Worm (Caenorhabditis elegans) whole organism, L3 larva: ENCODE results near the gene ttr-17.

Experiments used
- R02D3.7 ChIP-seq: fragments of 150-350 bp; optimal IDR thresholded peaks from 2 replicates; lab custom pipeline; 2014; ENCODE audit warnings: missing biosample characterization, missing genetic modification characterization
- ZK546.5 ChIP-seq: sonication (generic microtip); optimal IDR thresholded peaks from 2 replicates; lab custom pipeline; 2017; ENCODE audit warnings: missing biosample characterization, missing genetic modification characterization
- aly-2 ChIP-seq: fragments of 150-350 bp; optimal IDR thresholded peaks from 2 replicates; lab custom pipeline; 2014; ENCODE audit warnings: missing biosample characterization, missing genetic modification characterization
- ama-1 ChIP-seq: fragments of 150-350 bp; optimal IDR thresholded peaks from 2 replicates; lab custom pipeline; 2018
- ceh-16 ChIP-seq: sonication (generic microtip); optimal IDR thresholded peaks from 2 replicates; lab custom pipeline; 2017; ENCODE audit warnings: missing biosample characterization, missing genetic modification characterization
- ceh-28 ChIP-seq: fragments of 150-350 bp; optimal IDR thresholded peaks from 2 replicates; lab custom pipeline; 2014; ENCODE audit warnings: missing biosample characterization, missing genetic modification reagents, missing genetic modification characterization
- ceh-82 ChIP-seq: fragments of 150-350 bp; optimal IDR thresholded peaks from 2 replicates; lab custom pipeline; 2014; ENCODE audit warnings: missing biosample characterization, missing genetic modification characterization
- ceh-9 ChIP-seq: sonication (generic microtip); optimal IDR thresholded peaks from 2 replicates; lab custom pipeline; 2018; ENCODE audit warnings: missing biosample characterization, missing genetic modification characterization
- daf-12 ChIP-seq: fragments of 150-350 bp; optimal IDR thresholded peaks from 2 replicates; lab custom pipeline; 2014; ENCODE audit warnings: missing biosample characterization, missing genetic modification reagents, missing genetic modification characterization
- egl-27 ChIP-seq: sonication (generic microtip); optimal IDR thresholded peaks from 4 replicates; lab custom pipeline; 2017; ENCODE audit warnings: missing biosample characterization, missing genetic modification reagents, missing genetic modification characterization
- egl-5 ChIP-seq: fragments of 150-350 bp; optimal IDR thresholded peaks from 2 replicates; lab custom pipeline; 2017; ENCODE audit warnings: missing biosample characterization, missing genetic modification reagents, missing genetic modification characterization, inconsistent platforms
- elt-1 ChIP-seq: fragments of 150-350 bp; optimal IDR thresholded peaks from 2 replicates; lab custom pipeline; 2014; ENCODE audit warnings: missing biosample characterization, missing genetic modification characterization
- elt-2 ChIP-seq: sonication (generic microtip); optimal IDR thresholded peaks from 2 replicates; lab custom pipeline; 2016; ENCODE audit warnings: missing genetic modification reagents, mild to moderate bottlenecking, missing genetic modification characterization, missing compliant biosample characterization
- elt-3 ChIP-seq, 3 experiments: fragments of 150-350 bp in 1 of 3; sonication (generic microtip) in 2 of 3; optimal IDR thresholded peaks; 2 replicates in 2 of 3; 4 replicates in 1 of 3; lab custom pipeline; 2014 to 2017; ENCODE audit warnings: missing biosample characterization in 3 of 3, missing genetic modification characterization in 3 of 3
- eor-1 ChIP-seq, 2 experiments: fragments of 150-350 bp; optimal IDR thresholded peaks; 2 replicates each; lab custom pipeline; 2014 to 2018; ENCODE audit warnings: missing biosample characterization in 2 of 2, missing genetic modification characterization in 2 of 2
- fkh-10 ChIP-seq: sonication (generic microtip); optimal IDR thresholded peaks from 2 replicates; lab custom pipeline; 2017; ENCODE audit warnings: missing biosample characterization, missing genetic modification reagents, missing genetic modification characterization
- fkh-2 ChIP-seq: fragments of 150-350 bp; optimal IDR thresholded peaks from 2 replicates; lab custom pipeline; 2014; ENCODE audit warnings: missing biosample characterization, missing genetic modification reagents, missing genetic modification characterization
- fos-1 ChIP-seq: fragments of 150-350 bp; optimal IDR thresholded peaks from 2 replicates; lab custom pipeline; 2014; ENCODE audit warnings: missing biosample characterization, missing genetic modification characterization
- hmg-11 ChIP-seq: sonication (generic microtip); optimal IDR thresholded peaks from 2 replicates; lab custom pipeline; 2016; ENCODE audit warnings: missing genetic modification characterization, missing compliant biosample characterization
- jun-1 ChIP-seq: fragments of 150-350 bp; optimal IDR thresholded peaks from 2 replicates; lab custom pipeline; 2014; ENCODE audit warnings: missing biosample characterization, missing genetic modification reagents, missing genetic modification characterization
- lin-15B ChIP-seq: fragments of 150-350 bp; optimal IDR thresholded peaks from 2 replicates; lab custom pipeline; 2014; ENCODE audit warnings: missing biosample characterization, missing genetic modification characterization
- lin-39 ChIP-seq: fragments of 150-350 bp; optimal IDR thresholded peaks from 2 replicates; lab custom pipeline; 2018; ENCODE audit warnings: missing biosample characterization, missing genetic modification reagents, missing genetic modification characterization
- lsy-12 ChIP-seq: sonication (generic microtip); optimal IDR thresholded peaks from 2 replicates; lab custom pipeline; 2016; ENCODE audit warnings: mild to moderate bottlenecking, missing genetic modification characterization, missing compliant biosample characterization
- mdl-1 ChIP-seq: fragments of 150-350 bp; optimal IDR thresholded peaks from 2 replicates; lab custom pipeline; 2014; ENCODE audit warnings: missing biosample characterization, missing genetic modification characterization
- mml-1 ChIP-seq: fragments of 150-350 bp; sonication (generic microtip); optimal IDR thresholded peaks from 3 replicates; lab custom pipeline; 2014; ENCODE audit warnings: missing biosample characterization, missing genetic modification characterization
- nfya-1 ChIP-seq: sonication (generic microtip); optimal IDR thresholded peaks from 2 replicates; lab custom pipeline; 2017; ENCODE audit warnings: missing genetic modification characterization, mild to moderate bottlenecking, missing compliant biosample characterization, antibody characterized with exemption, moderate library complexity; ENCODE audit not compliant: insufficient read depth
- nhr-11 ChIP-seq: fragments of 150-350 bp; optimal IDR thresholded peaks from 2 replicates; lab custom pipeline; 2014; ENCODE audit warnings: missing biosample characterization, missing genetic modification characterization
- nhr-12 ChIP-seq: fragments of 150-350 bp; optimal IDR thresholded peaks from 2 replicates; lab custom pipeline; 2014; ENCODE audit warnings: missing biosample characterization, missing genetic modification characterization
- nhr-23 ChIP-seq: fragments of 150-350 bp; optimal IDR thresholded peaks from 2 replicates; lab custom pipeline; 2014; ENCODE audit warnings: missing biosample characterization, missing genetic modification reagents, missing genetic modification characterization
- nhr-237 ChIP-seq: fragments of 150-350 bp; optimal IDR thresholded peaks from 2 replicates; lab custom pipeline; 2014; ENCODE audit warnings: missing biosample characterization, missing genetic modification characterization
- nhr-25 ChIP-seq: sonication (generic microtip); optimal IDR thresholded peaks from 2 replicates; lab custom pipeline; 2017; ENCODE audit warnings: missing biosample characterization, missing genetic modification characterization
- nhr-28 ChIP-seq: fragments of 150-350 bp; optimal IDR thresholded peaks from 2 replicates; lab custom pipeline; 2014; ENCODE audit warnings: missing biosample characterization, missing genetic modification characterization
- nhr-43 ChIP-seq: sonication (generic microtip); optimal IDR thresholded peaks from 2 replicates; lab custom pipeline; 2016; ENCODE audit warnings: mild to moderate bottlenecking, missing genetic modification characterization, missing compliant biosample characterization; ENCODE audit not compliant: poor library complexity, severe bottlenecking
- nhr-67 ChIP-seq: fragments of 150-350 bp; optimal IDR thresholded peaks from 2 replicates; lab custom pipeline; 2014; ENCODE audit warnings: missing biosample characterization, missing genetic modification characterization
- nhr-76 ChIP-seq: fragments of 150-350 bp; sonication (generic microtip); optimal IDR thresholded peaks from 5 replicates; lab custom pipeline; 2014; ENCODE audit warnings: missing biosample characterization, missing genetic modification characterization
- nhr-77 ChIP-seq: fragments of 150-350 bp; optimal IDR thresholded peaks from 2 replicates; lab custom pipeline; 2014; ENCODE audit warnings: missing biosample characterization, missing genetic modification characterization
- pha-4 ChIP-seq: fragments of 150-350 bp; optimal IDR thresholded peaks from 2 replicates; lab custom pipeline; 2014; ENCODE audit warnings: missing biosample characterization, missing genetic modification reagents, missing genetic modification characterization
- pqm-1 ChIP-seq: fragments of 150-350 bp; optimal IDR thresholded peaks from 2 replicates; lab custom pipeline; 2017; ENCODE audit warnings: missing biosample characterization, missing genetic modification characterization, inconsistent platforms
- sea-2 ChIP-seq: fragments of 150-350 bp; sonication (generic microtip); optimal IDR thresholded peaks from 4 replicates; lab custom pipeline; 2014; ENCODE audit warnings: missing biosample characterization, missing genetic modification reagents, missing genetic modification characterization
- skn-1 ChIP-seq: fragments of 150-350 bp; optimal IDR thresholded peaks from 2 replicates; lab custom pipeline; 2014; ENCODE audit warnings: missing biosample characterization, missing genetic modification characterization
- snpc-4 ChIP-seq: fragments of 150-350 bp; optimal IDR thresholded peaks from 2 replicates; lab custom pipeline; 2014; ENCODE audit warnings: missing biosample characterization, missing genetic modification characterization
- tbx-2 ChIP-seq: sonication (generic microtip); optimal IDR thresholded peaks from 2 replicates; lab custom pipeline; 2016; ENCODE audit warnings: mild to moderate bottlenecking, missing genetic modification characterization, missing compliant biosample characterization
- unc-39 ChIP-seq: sonication (generic microtip); optimal IDR thresholded peaks from 4 replicates; lab custom pipeline; 2017; ENCODE audit warnings: missing biosample characterization, missing genetic modification characterization
- unc-62 ChIP-seq: fragments of 150-350 bp; sonication (generic microtip); optimal IDR thresholded peaks from 4 replicates; lab custom pipeline; 2014; ENCODE audit warnings: missing biosample characterization, missing genetic modification reagents, missing genetic modification characterization
- zag-1 ChIP-seq: fragments of 150-350 bp; optimal IDR thresholded peaks from 2 replicates; lab custom pipeline; 2014; ENCODE audit warnings: missing biosample characterization, missing genetic modification characterization
- ztf-11 ChIP-seq: fragments of 150-350 bp; optimal IDR thresholded peaks from 2 replicates; lab custom pipeline; 2014; ENCODE audit warnings: missing biosample characterization, missing genetic modification characterization
- ztf-4 ChIP-seq: fragments of 150-350 bp; optimal IDR thresholded peaks from 2 replicates; lab custom pipeline; 2014; ENCODE audit warnings: missing biosample characterization, missing genetic modification characterization

Gene ttr-17

DNA sequence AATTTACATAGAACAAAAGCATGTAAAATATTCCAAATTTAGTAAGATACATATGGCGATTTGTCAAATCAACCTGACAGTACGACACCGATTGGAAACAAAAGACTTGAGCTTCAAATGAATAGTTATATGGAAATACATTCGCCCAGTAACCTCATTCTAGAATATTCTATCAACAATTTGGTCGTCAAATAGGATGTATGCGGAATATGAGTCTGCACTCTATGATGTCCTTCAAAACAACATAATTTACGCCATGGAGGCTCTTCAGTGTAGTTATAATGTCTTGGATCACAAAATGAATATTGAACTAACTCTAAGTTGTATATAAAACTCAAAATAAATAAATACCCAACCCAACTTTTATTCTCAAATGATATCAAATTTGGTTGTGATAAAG lies 40.2 kb downstream of the ttr-17 start:
- no peak for TF ChIP-seq fkh-2 (tag; lab: Kevin White, UChicago)
- no peak for TF ChIP-seq nhr-12
- TF ChIP-seq sea-2 (GFP tag; lab: Kevin White, UChicago): no peak
- no peak for TF ChIP-seq unc-62
- TF ChIP-seq ama-1 (lab: Kevin White, UChicago): no peak
- no peak for TF ChIP-seq nhr-43
- no peak for TF ChIP-seq egl-27 (tag; lab: Kevin White, UChicago)
- no peak for TF ChIP-seq elt-3 (tag; optimal IDR thresholded peaks at IDR 0.05; lab: Kevin White, UChicago)
- TF ChIP-seq elt-2 (tag; lab: Kevin White, UChicago): peak; percentile 0
- no peak for TF ChIP-seq ceh-82 (tag; lab: Kevin White, UChicago)
- no peak for TF ChIP-seq tbx-2 (tag; lab: Kevin White, UChicago)
- no peak for TF ChIP-seq mml-1 (tag; lab: Kevin White, UChicago)
- no peak for TF ChIP-seq R02D3.7 (tag; lab: Kevin White, UChicago)
- peak; percentile 5 for TF ChIP-seq snpc-4 (tag; lab: Kevin White, UChicago)
- TF ChIP-seq lin-15B: peak; percentile 31
- TF ChIP-seq skn-1 (tag; lab: Kevin White, UChicago): peak; percentile 31
- no peak for TF ChIP-seq ceh-16
- TF ChIP-seq nhr-77 (tag; lab: Kevin White, UChicago): no peak
- TF ChIP-seq, all 47 proteins: peak for 4

DNA sequence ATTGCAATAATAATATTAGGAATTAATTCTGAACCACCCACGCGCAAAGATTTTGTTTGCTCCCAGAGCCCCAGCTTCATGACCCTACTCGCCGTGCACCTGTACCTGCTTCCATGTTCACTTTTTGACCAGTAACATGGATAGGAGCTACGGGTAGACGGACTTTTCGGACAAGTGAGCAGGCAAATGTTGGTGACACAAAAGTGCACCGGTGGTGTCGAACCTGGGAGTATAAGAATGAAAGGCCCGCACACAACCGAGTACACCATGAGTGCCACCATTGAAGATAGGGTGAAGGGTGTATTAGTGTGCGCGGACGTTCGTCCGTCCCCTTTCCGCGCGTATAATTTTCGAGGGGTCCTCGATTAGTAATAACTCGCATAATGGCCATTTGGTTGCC lies 40.9 kb downstream of the ttr-17 start:
- TF ChIP-seq unc-62 (no peak), nhr-77 (tag; lab: Kevin White, UChicago) (no peak), hmg-11 (no peak), daf-12 (tag; lab: Kevin White, UChicago) (no peak), ama-1 (lab: Kevin White, UChicago) (peak; percentile 92), nhr-23 (tag; lab: Kevin White, UChicago) (no peak), nhr-12 (no peak), jun-1 (tag; lab: Kevin White, UChicago) (no peak), nhr-25 (tag; lab: Kevin White, UChicago) (peak; percentile 8), nfya-1 (tag; lab: Kevin White, UChicago) (peak; percentile 24), tbx-2 (tag; lab: Kevin White, UChicago) (peak; percentile 43), ceh-9 (tag; lab: Kevin White, UChicago) (no peak), elt-3 (tag; optimal IDR thresholded peaks at IDR 0.05; lab: Kevin White, UChicago) (peak in 1 of 3 experiments; percentile 8), lsy-12 (tag; lab: Kevin White, UChicago) (peak; percentile 49), snpc-4 (tag; lab: Kevin White, UChicago) (no peak), ceh-16 (no peak), R02D3.7 (tag; lab: Kevin White, UChicago) (no peak), aly-2 (tag; lab: Kevin White, UChicago) (no peak), nhr-28 (tag; lab: Kevin White, UChicago) (no peak), mdl-1 (tag; lab: Kevin White, UChicago) (no peak), lin-39 (tag; lab: Kevin White, UChicago) (peak; percentile 58), lin-15B (no peak), fos-1 (tag; lab: Kevin White, UChicago) (no peak), egl-5 (tag; lab: Kevin White, UChicago) (no peak), egl-27 (tag; lab: Kevin White, UChicago) (no peak), pqm-1 (tag; lab: Kevin White, UChicago) (no peak), ceh-82 (tag; lab: Kevin White, UChicago) (no peak), ceh-28 (no peak), eor-1 (tag; optimal IDR thresholded peaks at IDR 0.05; lab: Kevin White, UChicago) (no peak), elt-2 (tag; lab: Kevin White, UChicago) (no peak), elt-1 (tag; lab: Kevin White, UChicago) (no peak), skn-1 (tag; lab: Kevin White, UChicago) (no peak), ztf-11 (tag; lab: Kevin White, UChicago) (no peak), mml-1 (tag; lab: Kevin White, UChicago) (no peak), fkh-2 (tag; lab: Kevin White, UChicago) (no peak), zag-1 (tag; lab: Kevin White, UChicago) (no peak), unc-39 (no peak), ztf-4 (no peak), nhr-43 (peak; percentile 87), ZK546.5 (tag; lab: Kevin White, UChicago) (no peak), nhr-237 (no peak), nhr-11 (tag; lab: Kevin White, UChicago) (no peak), pha-4 (peak; percentile 16), fkh-10 (GFP tag; lab: Kevin White, UChicago) (no peak), nhr-67 (tag; lab: Kevin White, UChicago) (no peak), sea-2 (GFP tag; lab: Kevin White, UChicago) (peak; percentile 36), nhr-76 (tag; lab: Kevin White, UChicago) (no peak)
